Worm (Caenorhabditis elegans): Measurements from ENCODE around the gene C56G2.4.

- TF ChIP-seq nhr-11 (tag; optimal IDR thresholded peaks at IDR 0.05): no peak
- no peak for TF ChIP-seq dmd-4 (tag; optimal IDR thresholded peaks at IDR 0.05)
- TF ChIP-seq ceh-82 (tag; optimal IDR thresholded peaks at IDR 0.05): no peak
- TF ChIP-seq nhr-25 (tag; optimal IDR thresholded peaks at IDR 0.05): no peak
- TF ChIP-seq skn-1 (tag; optimal IDR thresholded peaks at IDR 0.05): no peak
- TF ChIP-seq unc-62 (GFP tag; optimal IDR thresholded peaks at IDR 0.05): no peak
- TF ChIP-seq ztf-4 (tag; optimal IDR thresholded peaks at IDR 0.05): no peak
- TF ChIP-seq alr-1 (tag; optimal IDR thresholded peaks at IDR 0.05): no peak
- TF ChIP-seq unc-39 (tag; optimal IDR thresholded peaks at IDR 0.05): no peak
- no peak for TF ChIP-seq ama-1 (optimal IDR thresholded peaks at IDR 0.05)
- peak; percentile 41 for TF ChIP-seq fos-1 (tag; optimal IDR thresholded peaks at IDR 0.05)
- no peak for TF ChIP-seq snpc-4 (tag; optimal IDR thresholded peaks at IDR 0.05)
These were observed 44.3 kb upstream of the C56G2.4 start, which contains the start of gene F47D12.6 for ce11 chrIII:6287195-6287594.

Measured in whole organism, L2 larva.